Worm (Caenorhabditis elegans) whole organism, late embryonic: Measurements from ENCODE around the gene gst-7.

Source experiments
- Y22D7AL.16 ChIP-seq: sonication (generic microtip); optimal IDR thresholded peaks from 2 replicates; lab custom pipeline; 2016; ENCODE audit warnings: missing genetic modification characterization, missing compliant biosample characterization
- ceh-30 ChIP-seq: fragments of 150-350 bp; optimal IDR thresholded peaks from 2 replicates; lab custom pipeline; 2014; ENCODE audit warnings: missing biosample characterization, missing genetic modification characterization
- fkh-10 ChIP-seq: fragments of 150-350 bp; optimal IDR thresholded peaks from 2 replicates; lab custom pipeline; 2014; ENCODE audit warnings: missing biosample characterization, missing genetic modification reagents, missing genetic modification characterization
- lin-11 ChIP-seq: fragments of 200-800 bp; sonication (Bioruptor generic); optimal IDR thresholded peaks from 2 replicates; lab custom pipeline; 2018; ENCODE audit warnings: mild to moderate bottlenecking, missing genetic modification characterization, missing compliant biosample characterization
- tbx-2 ChIP-seq: sonication (generic microtip); optimal IDR thresholded peaks from 2 replicates; lab custom pipeline; 2016; ENCODE audit warnings: missing genetic modification characterization, missing compliant biosample characterization

- no peak for TF ChIP-seq ceh-30 (tag; lab: Kevin White, UChicago)
- no peak for TF ChIP-seq lin-11 (tag; lab: Kevin White, UChicago)
- no peak for TF ChIP-seq fkh-10
- TF ChIP-seq Y22D7AL.16 (tag; lab: Kevin White, UChicago): no peak
- TF ChIP-seq tbx-2 (tag; lab: Kevin White, UChicago): no peak
These were observed 12.0 kb upstream of the gst-7 start for ce11 chrII:4869793-4870343.
